Worm (Caenorhabditis elegans) whole organism, L1 larva: ENCODE measurements around the gene mpc-1.

Experiments
- C04F5.9 ChIP-seq: sonication (generic microtip); optimal IDR thresholded peaks from 2 replicates; lab custom pipeline; 2016; ENCODE audit warnings: missing genetic modification characterization, missing compliant biosample characterization
- C16A3.4 ChIP-seq: fragments of 150-350 bp; optimal IDR thresholded peaks from 2 replicates; lab custom pipeline; 2014; ENCODE audit warnings: missing biosample characterization, missing genetic modification characterization
- C34B4.2 ChIP-seq: sonication (generic microtip); optimal IDR thresholded peaks from 2 replicates; lab custom pipeline; 2017; ENCODE audit warnings: mild to moderate bottlenecking, missing genetic modification characterization, missing compliant biosample characterization
- F16B12.6 ChIP-seq: fragments of 150-350 bp; optimal IDR thresholded peaks from 2 replicates; lab custom pipeline; 2014; ENCODE audit warnings: missing biosample characterization, missing genetic modification characterization
- aha-1 ChIP-seq: fragments of 150-350 bp; optimal IDR thresholded peaks from 2 replicates; lab custom pipeline; 2014; ENCODE audit warnings: missing biosample characterization, missing genetic modification characterization
- ceh-8 ChIP-seq: fragments of 200-800 bp; sonication (Bioruptor generic); optimal IDR thresholded peaks from 2 replicates; lab custom pipeline; 2018; ENCODE audit warnings: mild to moderate bottlenecking, missing genetic modification characterization, moderate library complexity, missing compliant biosample characterization
- ceh-82 ChIP-seq, 3 experiments: fragments of 150-350 bp in 1 of 3; sonication (generic microtip) in 2 of 3; optimal IDR thresholded peaks; 2 replicates each; lab custom pipeline; 2014 to 2017; ENCODE audit warnings: missing biosample characterization in 3 of 3, missing genetic modification characterization in 3 of 3
- ceh-88 ChIP-seq: fragments of 200-800 bp; sonication (Bioruptor generic); IDR thresholded peaks from 2 replicates; pipeline ENCODE4 v1.3.6; 2022; ENCODE audit warnings: missing genetic modification characterization, missing compliant biosample characterization
- dsc-1 ChIP-seq: sonication (generic microtip); optimal IDR thresholded peaks from 2 replicates; lab custom pipeline; 2016; ENCODE audit warnings: mild to moderate bottlenecking, missing genetic modification characterization, missing compliant biosample characterization
- efl-1 ChIP-seq, 4 experiments: fragments of 150-350 bp; optimal IDR thresholded peaks in 3 of 4; peaks in 1 of 4; 1 replicate in 1 of 4; 2 replicates in 3 of 4; lab custom pipeline; 2014; ENCODE audit warnings: missing biosample characterization in 2 of 4, missing genetic modification characterization in 2 of 4, missing genetic modification reagents in 2 of 4
- efl-3 ChIP-seq: fragments of 200-800 bp; sonication (Bioruptor generic); optimal IDR thresholded peaks from 2 replicates; lab custom pipeline; 2018; ENCODE audit warnings: mild to moderate bottlenecking, missing genetic modification characterization, missing compliant biosample characterization
- egl-27 ChIP-seq, 2 experiments: fragments of 150-350 bp in 1 of 2; sonication (generic microtip); optimal IDR thresholded peaks; 3 replicates each; lab custom pipeline; 2017 to 2018; ENCODE audit warnings: missing biosample characterization in 2 of 2, missing genetic modification characterization in 2 of 2, missing genetic modification reagents in 2 of 2
- elt-2 ChIP-seq: sonication (generic microtip); optimal IDR thresholded peaks from 2 replicates; lab custom pipeline; 2016; ENCODE audit warnings: missing genetic modification characterization, mild to moderate bottlenecking, inconsistent platforms, missing compliant biosample characterization, missing genetic modification reagents
- fkh-4 ChIP-seq: sonication (generic microtip); optimal IDR thresholded peaks from 2 replicates; lab custom pipeline; 2016; ENCODE audit warnings: missing compliant biosample characterization, missing genetic modification characterization, borderline replicate concordance
- fos-1 ChIP-seq: fragments of 150-350 bp; optimal IDR thresholded peaks from 2 replicates; lab custom pipeline; 2014; ENCODE audit warnings: missing biosample characterization, missing genetic modification characterization
- grh-1 ChIP-seq: fragments of 200-800 bp; sonication (Bioruptor generic); IDR thresholded peaks from 2 replicates; pipeline ENCODE4 v1.3.6; 2022; ENCODE audit warnings: missing genetic modification reagents, missing genetic modification characterization, missing compliant biosample characterization
- hlh-17 ChIP-seq: fragments of 200-800 bp; sonication (Bioruptor generic); optimal IDR thresholded peaks from 2 replicates; lab custom pipeline; 2018; ENCODE audit warnings: missing genetic modification characterization, mild to moderate bottlenecking, missing compliant biosample characterization, moderate library complexity, borderline replicate concordance
- hlh-4 ChIP-seq: sonication (generic microtip); optimal IDR thresholded peaks from 2 replicates; lab custom pipeline; 2016; ENCODE audit warnings: mild to moderate bottlenecking, missing genetic modification characterization, missing compliant biosample characterization
- hpl-2 ChIP-seq: fragments of 150-350 bp; optimal IDR thresholded peaks from 2 replicates; lab custom pipeline; 2014; ENCODE audit warnings: missing biosample characterization, missing genetic modification reagents, missing genetic modification characterization
- irx-1 ChIP-seq: sonication (generic microtip); optimal IDR thresholded peaks from 2 replicates; lab custom pipeline; 2016; ENCODE audit warnings: missing genetic modification characterization, missing compliant biosample characterization
- isw-1 ChIP-seq: fragments of 200-800 bp; sonication (Bioruptor generic); IDR thresholded peaks from 2 replicates; pipeline ENCODE4 v1.3.6; 2022; ENCODE audit warnings: missing genetic modification characterization, missing compliant biosample characterization
- jun-1 ChIP-seq: fragments of 150-350 bp; optimal IDR thresholded peaks from 2 replicates; lab custom pipeline; 2014; ENCODE audit warnings: missing biosample characterization, missing genetic modification reagents, missing genetic modification characterization
- lin-13 ChIP-seq: fragments of 150-350 bp; optimal IDR thresholded peaks from 2 replicates; lab custom pipeline; 2014; ENCODE audit warnings: missing biosample characterization, missing genetic modification reagents, missing genetic modification characterization
- lin-14 ChIP-seq: fragments of 200-800 bp; sonication (Bioruptor generic); optimal IDR thresholded peaks from 2 replicates; lab custom pipeline; 2018; ENCODE audit warnings: mild to moderate bottlenecking, missing genetic modification characterization, moderate library complexity, missing compliant biosample characterization
- lin-35 ChIP-seq, 2 experiments: fragments of 150-350 bp; optimal IDR thresholded peaks; 2 replicates each; lab custom pipeline; 2014; ENCODE audit warnings: missing biosample characterization in 2 of 2, missing genetic modification characterization in 2 of 2, missing genetic modification reagents in 2 of 2
- lsy-2 ChIP-seq, 2 experiments: fragments of 150-350 bp; optimal IDR thresholded peaks; 2 replicates each; lab custom pipeline; 2014; ENCODE audit warnings: missing biosample characterization in 2 of 2, missing genetic modification characterization in 2 of 2
- mab-9 ChIP-seq: fragments of 200-800 bp; sonication (Bioruptor generic); IDR thresholded peaks from 2 replicates; pipeline ENCODE4 v1.3.6; 2022; ENCODE audit warnings: missing genetic modification reagents, missing genetic modification characterization, missing compliant biosample characterization
- mef-2 ChIP-seq: fragments of 150-350 bp; optimal IDR thresholded peaks from 2 replicates; lab custom pipeline; 2014; ENCODE audit warnings: missing biosample characterization, missing genetic modification characterization
- nhr-20 ChIP-seq: sonication (generic microtip); optimal IDR thresholded peaks from 2 replicates; lab custom pipeline; 2016; ENCODE audit warnings: mild to moderate bottlenecking, missing genetic modification characterization, missing compliant biosample characterization
- nhr-237 ChIP-seq: fragments of 150-350 bp; optimal IDR thresholded peaks from 2 replicates; lab custom pipeline; 2014; ENCODE audit warnings: missing biosample characterization, missing genetic modification characterization
- nhr-47 ChIP-seq: sonication (generic microtip); optimal IDR thresholded peaks from 2 replicates; lab custom pipeline; 2016; ENCODE audit warnings: mild to moderate bottlenecking, missing genetic modification characterization, moderate library complexity, missing compliant biosample characterization
- nhr-76 ChIP-seq: sonication (generic microtip); optimal IDR thresholded peaks from 2 replicates; lab custom pipeline; 2017; ENCODE audit warnings: missing biosample characterization, missing genetic modification characterization
- nhr-85 ChIP-seq: sonication (generic microtip); peaks from one replicate; lab custom pipeline; 2016; ENCODE audit warnings: missing genetic modification characterization, inconsistent platforms, missing compliant biosample characterization
- nhr-90 ChIP-seq: sonication (generic microtip); optimal IDR thresholded peaks from 2 replicates; lab custom pipeline; 2016; ENCODE audit warnings: mild to moderate bottlenecking, missing genetic modification characterization, missing compliant biosample characterization; ENCODE audit not compliant: poor library complexity
- pag-3 ChIP-seq: sonication (generic microtip); optimal IDR thresholded peaks from 2 replicates; lab custom pipeline; 2017; ENCODE audit warnings: missing genetic modification characterization, mild to moderate bottlenecking, missing compliant biosample characterization, antibody characterized with exemption, borderline replicate concordance; ENCODE audit not compliant: insufficient read depth
- pax-3 ChIP-seq: fragments of 200-800 bp; sonication (Bioruptor generic); optimal IDR thresholded peaks from 2 replicates; lab custom pipeline; 2018; ENCODE audit warnings: mild to moderate bottlenecking, missing genetic modification characterization, moderate library complexity, missing compliant biosample characterization
- skn-1 ChIP-seq: fragments of 150-350 bp; optimal IDR thresholded peaks from 2 replicates; lab custom pipeline; 2014; ENCODE audit warnings: missing biosample characterization, missing genetic modification characterization
- swsn-7 ChIP-seq: sonication (generic microtip); optimal IDR thresholded peaks from 2 replicates; lab custom pipeline; 2016; ENCODE audit warnings: missing genetic modification characterization, missing compliant biosample characterization
- unc-30 ChIP-seq: sonication (generic microtip); optimal IDR thresholded peaks from 2 replicates; lab custom pipeline; 2017; ENCODE audit warnings: missing biosample characterization, missing genetic modification characterization
- unc-86 ChIP-seq: sonication (generic microtip); optimal IDR thresholded peaks from 2 replicates; lab custom pipeline; 2016; ENCODE audit warnings: missing genetic modification characterization, missing compliant biosample characterization
- unc-98 ChIP-seq: fragments of 200-800 bp; sonication (Bioruptor generic); IDR thresholded peaks from 2 replicates; pipeline ENCODE4 v1.3.6; 2022; ENCODE audit warnings: missing genetic modification characterization, missing compliant biosample characterization
- vab-15 ChIP-seq: sonication (generic microtip); optimal IDR thresholded peaks from 2 replicates; lab custom pipeline; 2017; ENCODE audit warnings: missing genotype, mild to moderate bottlenecking, missing genetic modification characterization, missing compliant biosample characterization
- ztf-11 ChIP-seq, 2 experiments: sonication (generic microtip); optimal IDR thresholded peaks; 2 replicates each; lab custom pipeline; 2016 to 2017; ENCODE audit warnings: missing genetic modification characterization in 2 of 2, missing biosample characterization in 1 of 2, missing compliant biosample characterization in 1 of 2

The mpc-1 gene

DNA sequence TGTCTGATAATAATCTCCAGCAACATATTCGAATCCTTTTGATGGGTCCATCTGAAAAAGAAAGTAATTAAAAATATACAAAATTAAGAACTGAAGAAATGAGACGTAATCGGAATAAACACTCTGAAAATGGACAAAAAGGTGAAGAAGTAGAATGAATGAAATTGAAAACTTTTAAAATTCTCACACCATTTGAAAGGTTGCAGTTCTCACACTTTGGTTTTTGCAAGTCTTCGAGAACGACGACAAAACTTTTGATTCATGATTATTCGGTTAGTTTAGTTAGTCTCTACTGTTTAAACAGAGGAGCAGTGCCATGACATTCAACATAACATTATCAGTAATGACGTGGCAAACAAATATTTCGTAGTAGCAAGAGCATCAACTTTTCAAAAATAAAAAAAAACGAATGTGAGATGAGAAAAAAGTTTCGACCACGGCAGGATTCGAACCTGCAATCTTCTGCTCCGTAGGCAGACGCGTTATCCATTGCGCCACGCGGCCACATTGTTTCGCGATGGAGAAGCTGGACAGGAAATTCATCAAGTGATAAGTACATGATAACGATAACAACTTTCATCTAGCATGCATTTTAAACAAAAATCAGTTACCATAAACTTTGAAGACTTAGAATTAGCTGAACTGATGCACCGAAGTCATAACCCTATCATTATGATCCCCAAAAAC is 36.8 kb downstream of the mpc-1 start, which contains the start of gene ceh-43:
Gene ceh-43, minus strand, starts transcription at position 51 of the 687 bp plus-strand sequence.
- TF ChIP-seq hlh-4 (tag; lab: Kevin White, UChicago) (no peak), lin-35 (GFP tag; optimal IDR thresholded peaks at IDR 0.05; lab: Kevin White, UChicago) (peak in 1 of 2 experiments; percentile 27), C34B4.2 (no peak), efl-1 (optimal IDR thresholded peaks at IDR 0.05; lab: Kevin White, UChicago) (no peak), efl-1 (GFP tag; optimal IDR thresholded peaks at IDR 0.05 in 1 of 2; lab: Kevin White, UChicago) (peak in 1 of 2 experiments; percentile 63), hlh-17 (GFP tag; lab: Kevin White, UChicago) (no peak), elt-2 (tag; lab: Kevin White, UChicago) (peak; percentile 14), skn-1 (tag; lab: Kevin White, UChicago) (no peak), nhr-20 (tag; lab: Kevin White, UChicago) (no peak), lin-13 (GFP tag; lab: Kevin White, UChicago) (no peak), unc-98 (no peak), nhr-90 (tag; lab: Kevin White, UChicago) (no peak)

ce11 chrIII:4450773-4451423 is 37.6 kb downstream of the mpc-1 start:
- TF ChIP-seq ztf-11 (tag; optimal IDR thresholded peaks at IDR 0.05; lab: Kevin White, UChicago) (no peak), nhr-47 (tag; lab: Kevin White, UChicago) (no peak), ceh-8 (GFP tag; lab: Kevin White, UChicago) (no peak), vab-15 (tag; lab: Kevin White, UChicago) (no peak), efl-1 (optimal IDR thresholded peaks at IDR 0.05; lab: Kevin White, UChicago) (no peak), efl-1 (GFP tag; optimal IDR thresholded peaks at IDR 0.05 in 1 of 2; lab: Kevin White, UChicago) (no peak), lin-14 (GFP tag; lab: Kevin White, UChicago) (peak; percentile 42), mab-9 (GFP tag; lab: Robert Waterston, UW) (no peak), lsy-2 (tag; optimal IDR thresholded peaks at IDR 0.05; lab: Kevin White, UChicago) (peak in 1 of 2 experiments; percentile 12), pax-3 (tag; lab: Kevin White, UChicago) (peak; percentile 1), hpl-2 (no peak), C04F5.9 (tag; lab: Kevin White, UChicago) (no peak), egl-27 (tag; optimal IDR thresholded peaks at IDR 0.05; lab: Kevin White, UChicago) (no peak), nhr-76 (no peak), unc-86 (no peak), swsn-7 (tag; lab: Kevin White, UChicago) (no peak), mef-2 (tag; lab: Kevin White, UChicago) (no peak)
- TF ChIP-seq, all 84 proteins: peak for 3

- no peak for TF ChIP-seq aha-1
- no peak for TF ChIP-seq fos-1 (tag; lab: Kevin White, UChicago)
- TF ChIP-seq ceh-8 (GFP tag; lab: Kevin White, UChicago) = peak; percentile 8
- no peak for TF ChIP-seq swsn-7 (tag; lab: Kevin White, UChicago)
- TF ChIP-seq C16A3.4 = no peak
- TF ChIP-seq grh-1 (GFP tag; lab: Robert Waterston, UW) = peak; percentile 26; the same call in 1 of the 2 replicates
- peak; percentile 76 for TF ChIP-seq nhr-85 (tag; lab: Kevin White, UChicago)
- TF ChIP-seq lsy-2 (tag; optimal IDR thresholded peaks at IDR 0.05; lab: Kevin White, UChicago) = peak in 1 of 2 experiments; percentile 31
- no peak for TF ChIP-seq dsc-1
- no peak for TF ChIP-seq pag-3 (tag; lab: Kevin White, UChicago)
- no peak for TF ChIP-seq mab-9 (GFP tag; lab: Robert Waterston, UW)
- TF ChIP-seq nhr-237 (tag; lab: Kevin White, UChicago) = no peak
- no peak for TF ChIP-seq hpl-2
- no peak for TF ChIP-seq isw-1 (GFP tag; lab: Robert Waterston, UW)
- no peak for TF ChIP-seq jun-1
- TF ChIP-seq irx-1 (tag; lab: Kevin White, UChicago) = no peak
- peak; percentile 47 for TF ChIP-seq lin-14 (GFP tag; lab: Kevin White, UChicago)
- TF ChIP-seq F16B12.6 (tag; lab: Kevin White, UChicago) = no peak
- TF ChIP-seq mef-2 (tag; lab: Kevin White, UChicago) = no peak
- TF ChIP-seq skn-1 (tag; lab: Kevin White, UChicago) = no peak
- TF ChIP-seq ceh-88 (GFP tag; lab: Robert Waterston, UW) = no peak
- no peak for TF ChIP-seq efl-3 (GFP tag; lab: Kevin White, UChicago)
- TF ChIP-seq fkh-4 = no peak
- no peak for TF ChIP-seq efl-1 (optimal IDR thresholded peaks at IDR 0.05; lab: Kevin White, UChicago)
- TF ChIP-seq efl-1 (GFP tag; optimal IDR thresholded peaks at IDR 0.05 in 1 of 2; lab: Kevin White, UChicago) = no peak
- TF ChIP-seq nhr-76 = no peak
- peak in 1 of 3 experiments; percentile 5 for TF ChIP-seq ceh-82 (tag; optimal IDR thresholded peaks at IDR 0.05; lab: Kevin White, UChicago)
- TF ChIP-seq unc-30 (tag; lab: Kevin White, UChicago) = no peak
- no peak for TF ChIP-seq C04F5.9 (tag; lab: Kevin White, UChicago)
- no peak for TF ChIP-seq nhr-20 (tag; lab: Kevin White, UChicago)
- TF ChIP-seq, all 84 proteins: peak for 6
Observed at ce11 chrIII:4452749-4453148, 39.5 kb downstream of the mpc-1 start.
